Worm (Caenorhabditis elegans) whole organism, L4 larva: ENCODE results near the gene W02B12.1.

Source experiments
- F10B5.3 ChIP-seq: sonication (generic microtip); optimal IDR thresholded peaks from 2 replicates; lab custom pipeline; 2016; ENCODE audit warnings: mild to moderate bottlenecking, missing genetic modification characterization, missing compliant biosample characterization
- R02D3.7 ChIP-seq: fragments of 150-350 bp; sonication (generic microtip); optimal IDR thresholded peaks from 3 replicates; lab custom pipeline; 2014; ENCODE audit warnings: missing biosample characterization, missing genetic modification characterization
- arid-1 ChIP-seq: fragments of 200-800 bp; sonication (Bioruptor generic); conservative IDR thresholded peaks from 2 replicates; pipeline ENCODE4 v1.3.6; 2022; ENCODE audit warnings: missing genetic modification reagents, missing genetic modification characterization, missing compliant biosample characterization
- ceh-82 ChIP-seq: sonication (generic microtip); optimal IDR thresholded peaks from 2 replicates; lab custom pipeline; 2017; ENCODE audit warnings: missing biosample characterization, missing genetic modification characterization
- daf-19 ChIP-seq: fragments of 200-800 bp; sonication (Bioruptor generic); conservative IDR thresholded peaks from 2 replicates; pipeline ENCODE4 v1.3.6; 2022; ENCODE audit warnings: missing genetic modification characterization, missing compliant biosample characterization
- fkh-10 ChIP-seq: fragments of 150-350 bp; optimal IDR thresholded peaks from 2 replicates; lab custom pipeline; 2014; ENCODE audit warnings: missing biosample characterization, missing genetic modification reagents, missing genetic modification characterization
- hif-1 ChIP-seq, 2 experiments: sonication (generic microtip); optimal IDR thresholded peaks; 2 replicates each; lab custom pipeline; 2016 to 2017; ENCODE audit warnings: missing compliant biosample characterization in 2 of 2, missing genetic modification characterization in 2 of 2, missing genetic modification reagents in 2 of 2, missing genotype in 2 of 2, mild to moderate bottlenecking in 1 of 2
- jun-1 ChIP-seq: fragments of 150-350 bp; optimal IDR thresholded peaks from 2 replicates; lab custom pipeline; 2014; ENCODE audit warnings: missing biosample characterization, missing genetic modification reagents, missing genetic modification characterization
- lin-15B ChIP-seq: fragments of 150-350 bp; sonication (generic microtip); optimal IDR thresholded peaks from 3 replicates; lab custom pipeline; 2014; ENCODE audit warnings: missing biosample characterization, missing genetic modification characterization
- nhr-10 ChIP-seq: fragments of 150-350 bp; optimal IDR thresholded peaks from 2 replicates; lab custom pipeline; 2014; ENCODE audit warnings: missing biosample characterization, missing genetic modification characterization
- nhr-237 ChIP-seq: sonication (generic microtip); optimal IDR thresholded peaks from 2 replicates; lab custom pipeline; 2017; ENCODE audit warnings: missing biosample characterization, missing genetic modification characterization
- nhr-25 ChIP-seq: sonication (generic microtip); optimal IDR thresholded peaks from 2 replicates; lab custom pipeline; 2017; ENCODE audit warnings: missing genetic modification characterization, mild to moderate bottlenecking, missing compliant biosample characterization, antibody characterized with exemption, moderate library complexity, borderline replicate concordance; ENCODE audit not compliant: insufficient read depth
- saeg-2 ChIP-seq: fragments of 200-800 bp; sonication (Bioruptor generic); IDR thresholded peaks from 2 replicates; pipeline ENCODE4 v1.3.6; 2022; ENCODE audit warnings: missing genetic modification reagents, missing genetic modification characterization, missing compliant biosample characterization
- snpc-4 ChIP-seq: fragments of 150-350 bp; optimal IDR thresholded peaks from 2 replicates; lab custom pipeline; 2014; ENCODE audit warnings: missing biosample characterization, missing genetic modification characterization

DNA sequence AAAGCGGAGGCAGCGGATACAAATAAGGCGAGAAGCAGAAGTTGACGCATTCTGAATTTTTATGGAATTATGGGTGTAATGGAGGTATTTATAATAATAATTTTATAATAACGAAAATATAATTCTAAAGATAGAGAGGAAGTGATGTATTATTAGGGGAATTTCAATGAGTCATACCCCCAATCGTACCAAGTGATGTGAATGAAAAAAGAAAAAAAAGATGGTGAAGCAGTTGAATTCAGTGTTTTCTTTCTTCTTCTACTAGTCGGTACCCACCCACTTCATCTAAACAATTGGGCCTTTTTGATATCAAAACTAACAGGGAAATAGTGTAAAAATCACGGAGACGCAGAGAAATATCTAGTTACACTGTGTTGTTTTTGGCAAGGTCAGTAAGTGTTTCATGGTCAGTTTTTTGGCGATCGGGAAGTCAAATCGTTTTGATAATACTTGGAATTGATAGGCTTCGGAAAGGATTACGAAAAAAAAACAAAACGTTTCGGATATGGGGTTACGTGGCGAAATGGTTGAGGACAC is 37.9 kb downstream of the W02B12.1 start, which contains the start of gene ttr-18:
- TF ChIP-seq hif-1 (tag; optimal IDR thresholded peaks at IDR 0.05; lab: Kevin White, UChicago), result no peak
- no peak for TF ChIP-seq lin-15B
- TF ChIP-seq saeg-2 (GFP tag; lab: Robert Waterston, UW), result no peak
- no peak for TF ChIP-seq ceh-82 (tag; lab: Kevin White, UChicago)
- no peak for TF ChIP-seq snpc-4 (tag; lab: Kevin White, UChicago)
- no peak for TF ChIP-seq R02D3.7 (tag; lab: Kevin White, UChicago)
- TF ChIP-seq fkh-10 (GFP tag; lab: Kevin White, UChicago), result no peak
- no peak for TF ChIP-seq nhr-237 (tag; lab: Kevin White, UChicago)
- TF ChIP-seq nhr-10 (tag; lab: Kevin White, UChicago), result no peak
- TF ChIP-seq F10B5.3 (tag; lab: Kevin White, UChicago), result no peak
- no peak for TF ChIP-seq jun-1 (tag; lab: Kevin White, UChicago)
- no peak for TF ChIP-seq arid-1 (GFP tag; lab: Robert Waterston, UW)
- no peak for TF ChIP-seq daf-19 (GFP tag; lab: Robert Waterston, UW)
- no peak for TF ChIP-seq nhr-25 (tag; lab: Kevin White, UChicago)
